Fruit fly (Drosophila melanogaster) whole organism, embryonic: ENCODE data around the gene Kaz1-ORFB.

ENCODE experiments used
- Ada2b ChIP-seq: fragments of 200-800 bp; sonication (Bioruptor generic); IDR thresholded peaks from 2 replicates; pipeline ENCODE4 v1.3.6; 2022; ENCODE audit warnings: missing biosample characterization, missing genetic modification characterization
- CG16815 ChIP-seq: fragments of 200-800 bp; sonication (Bioruptor generic); optimal IDR thresholded peaks from 3 replicates; lab custom pipeline; 2017; ENCODE audit warnings: missing biosample characterization, mild to moderate bottlenecking, missing genetic modification characterization
- CG6683 ChIP-seq: fragments of 200-800 bp; sonication (Bioruptor generic); optimal IDR thresholded peaks from 2 replicates; lab custom pipeline; 2017; ENCODE audit warnings: missing biosample characterization, mild to moderate bottlenecking, missing genetic modification characterization, missing genetic modification reagents
- CTCF ChIP-seq: fragments of 200-800 bp; sonication (Bioruptor generic); optimal IDR thresholded peaks from 2 replicates; lab custom pipeline; 2017; ENCODE audit warnings: missing biosample characterization, mild to moderate bottlenecking, missing genetic modification characterization, moderate library complexity
- fd102C ChIP-seq: fragments of 200-800 bp; sonication (Bioruptor generic); optimal IDR thresholded peaks from 2 replicates; lab custom pipeline; 2018; ENCODE audit warnings: missing biosample characterization, mild to moderate bottlenecking, missing genetic modification characterization, moderate library complexity
- fu2 ChIP-seq: fragments of 200-800 bp; sonication (Bioruptor generic); optimal IDR thresholded peaks from 2 replicates; lab custom pipeline; 2016; ENCODE audit warnings: missing biosample characterization, missing genetic modification characterization
- jumu ChIP-seq: fragments of 200-800 bp; sonication (Bioruptor generic); optimal IDR thresholded peaks from 3 replicates; lab custom pipeline; 2016; ENCODE audit warnings: missing biosample characterization, missing genetic modification characterization
- lmd ChIP-seq: fragments of 200-800 bp; sonication (Bioruptor generic); IDR thresholded peaks from 2 replicates; pipeline ENCODE4 v1.3.6; 2022; ENCODE audit warnings: missing biosample characterization, missing genetic modification characterization
- unc-4 ChIP-seq: fragments of 200-800 bp; sonication (Bioruptor generic); IDR thresholded peaks from 2 replicates; pipeline ENCODE4 v1.3.6; 2022; ENCODE audit warnings: missing biosample characterization, missing genetic modification characterization; ENCODE audit not compliant: partially characterized antibody

dm6 chr3L:178445-178844 lies 38.0 kb upstream of the Kaz1-ORFB start:
- TF ChIP-seq lmd (GFP tag; lab: Robert Waterston, UW) (no peak), unc-4 (GFP tag; lab: Robert Waterston, UW) (no peak), fd102C (GFP tag; lab: Kevin White, UChicago) (no peak), CTCF (GFP tag; lab: Kevin White, UChicago) (no peak), fu2 (GFP tag; lab: Kevin White, UChicago) (no peak), CG16815 (GFP tag; lab: Kevin White, UChicago) (no peak), jumu (no peak), CG6683 (GFP tag; lab: Kevin White, UChicago) (no peak), Ada2b (GFP tag; lab: Robert Waterston, UW) (no peak)
